Fruit fly (Drosophila melanogaster): ENCODE results near the gene Gbeta5.

Gbeta5 gene

DNA sequence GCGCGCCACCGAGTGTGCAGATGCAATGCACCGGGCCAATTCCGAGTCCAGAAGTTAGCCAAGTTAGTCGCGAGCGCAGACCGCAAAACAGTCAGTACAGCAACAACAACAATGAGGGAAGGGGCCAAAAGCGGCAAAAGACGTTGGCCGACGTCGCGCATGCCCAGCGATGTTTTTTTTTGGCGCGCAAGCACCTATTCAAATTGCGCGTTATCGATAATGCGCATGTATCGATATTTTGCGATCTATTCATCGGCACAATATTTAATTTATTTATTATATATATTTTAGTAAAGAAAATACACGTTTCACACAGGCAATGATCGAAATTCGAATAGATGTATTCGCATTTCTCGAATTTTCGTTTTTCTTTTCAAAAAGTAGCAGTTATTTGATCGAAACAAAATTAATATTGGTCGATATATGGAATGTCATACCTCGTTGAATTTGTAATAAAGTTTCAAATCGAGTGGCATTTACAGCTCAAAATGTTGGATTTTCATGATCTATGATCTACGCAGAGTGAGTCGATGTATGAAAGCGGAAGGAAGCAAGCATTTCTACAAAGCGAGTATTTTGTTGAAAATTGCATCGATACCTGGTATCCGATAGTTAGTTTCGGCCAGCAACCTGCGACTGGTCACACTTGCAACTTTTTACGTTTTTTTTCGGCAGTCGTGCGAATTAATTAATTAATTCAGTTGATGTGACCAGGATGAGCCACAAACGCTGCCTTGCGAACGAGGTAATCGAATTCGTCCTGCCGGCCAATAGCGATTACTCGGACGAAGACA is 22.7 kb downstream of the Gbeta5 start, which contains the start of gene CG2116 (continued):
- TF ChIP-seq Hr3 (GFP tag; optimal IDR thresholded peaks at IDR 0.05) = no peak
- TF ChIP-seq CG17829 (tag; optimal IDR thresholded peaks at IDR 0.05) = peak; percentile 3
- no peak for TF ChIP-seq mam (GFP tag; optimal IDR thresholded peaks at IDR 0.05)
- no peak for TF ChIP-seq CG12744 (GFP tag; optimal IDR thresholded peaks at IDR 0.05)
- TF ChIP-seq slou (GFP tag; optimal IDR thresholded peaks at IDR 0.05) = no peak
- TF ChIP-seq zen2 (GFP tag; IDR thresholded peaks at IDR 0.05; ENCODE audit: partially characterized antibody) = peak; percentile 52; the same call in 1 of the 3 replicates
- peak in 1 of 3 experiments; percentile 6 for TF ChIP-seq lola (GFP tag; optimal IDR thresholded peaks at IDR 0.05)
- TF ChIP-seq E2f2 (GFP tag; IDR thresholded peaks at IDR 0.05) = peak; percentile 84
- peak; percentile 18 for TF ChIP-seq stwl (tag; optimal IDR thresholded peaks at IDR 0.05)
- TF ChIP-seq CG18599 (GFP tag; optimal IDR thresholded peaks at IDR 0.05) = no peak
- no peak for TF ChIP-seq Nf-YB (GFP tag; optimal IDR thresholded peaks at IDR 0.05)
- TF ChIP-seq Rx (GFP tag; IDR thresholded peaks at IDR 0.05) = no peak
- TF ChIP-seq fd96Cb (tag; optimal IDR thresholded peaks at IDR 0.05) = no peak
- no peak for TF ChIP-seq Dbx (GFP tag; IDR thresholded peaks at IDR 0.05)
- no peak for TF ChIP-seq kni (GFP tag; optimal IDR thresholded peaks at IDR 0.05)
- no peak for TF ChIP-seq ATbp (GFP tag; optimal IDR thresholded peaks at IDR 0.05)
- TF ChIP-seq inv (GFP tag; IDR thresholded peaks at IDR 0.05; ENCODE audit: partially characterized antibody) = peak; percentile 59; the same call in 1 of the 2 replicates
- TF ChIP-seq PHDP (tag; optimal IDR thresholded peaks at IDR 0.05) = no peak
- peak; percentile 13 for TF ChIP-seq CoRest (tag; optimal IDR thresholded peaks at IDR 0.05)
- TF ChIP-seq CG6654 (GFP tag; optimal IDR thresholded peaks at IDR 0.05) = no peak
- no peak for TF ChIP-seq repo (GFP tag; optimal IDR thresholded peaks at IDR 0.05)
- TF ChIP-seq CG7839 (tag; optimal IDR thresholded peaks at IDR 0.05) = no peak
- TF ChIP-seq caup (GFP tag; optimal IDR thresholded peaks at IDR 0.05; ENCODE audit: severe bottlenecking) = no peak
- TF ChIP-seq CG6791 (GFP tag; IDR thresholded peaks at IDR 0.05; ENCODE audit: partially characterized antibody) = peak; percentile 64
- no peak for TF ChIP-seq HmgZ (tag; optimal IDR thresholded peaks at IDR 0.05)
- TF ChIP-seq CG6765 (GFP tag; optimal IDR thresholded peaks at IDR 0.05) = no peak
- TF ChIP-seq vnd (GFP tag; IDR thresholded peaks at IDR 0.05; ENCODE audit: partially characterized antibody) = peak; percentile 72
- TF ChIP-seq twi (tag; optimal IDR thresholded peaks at IDR 0.05) = no peak
- TF ChIP-seq CG12942 (GFP tag; optimal IDR thresholded peaks at IDR 0.05) = no peak
- TF ChIP-seq cas (GFP tag; IDR thresholded peaks at IDR 0.05) = no peak
- TF ChIP-seq fru (optimal IDR thresholded peaks at IDR 0.05) = no peak
- TF ChIP-seq hb (GFP tag; IDR thresholded peaks at IDR 0.05; ENCODE audit: partially characterized antibody) = no peak
- TF ChIP-seq NC2α (GFP tag; optimal IDR thresholded peaks at IDR 0.05) = no peak
- TF ChIP-seq Mad (GFP tag; optimal IDR thresholded peaks at IDR 0.05) = no peak
- no peak for TF ChIP-seq jigr1 (GFP tag; IDR thresholded peaks at IDR 0.05)
- TF ChIP-seq MBD-R2 (GFP tag; IDR thresholded peaks at IDR 0.05) = peak; percentile 47
- TF ChIP-seq seq (GFP tag; IDR thresholded peaks at IDR 0.05) = no peak
- TF ChIP-seq ap (GFP tag; IDR thresholded peaks at IDR 0.05) = no peak
- TF ChIP-seq exex (tag; optimal IDR thresholded peaks at IDR 0.05) = no peak
- no peak for TF ChIP-seq CG18476 (GFP tag; optimal IDR thresholded peaks at IDR 0.05)
- TF ChIP-seq Dref (GFP tag; IDR thresholded peaks at IDR 0.05) = peak; percentile 59
- TF ChIP-seq Hmr (GFP tag; optimal IDR thresholded peaks at IDR 0.05) = no peak
- no peak for TF ChIP-seq CG30431 (GFP tag; optimal IDR thresholded peaks at IDR 0.05)
- TF ChIP-seq CG14965 (GFP tag; optimal IDR thresholded peaks at IDR 0.05; ENCODE audit: borderline replicate concordance) = no peak
- no peak for TF ChIP-seq Ssrp (tag; optimal IDR thresholded peaks at IDR 0.05)
- no peak for TF ChIP-seq dati (GFP tag; IDR thresholded peaks at IDR 0.05)
- TF ChIP-seq slp2 (GFP tag; optimal IDR thresholded peaks at IDR 0.05) = no peak
- no peak for TF ChIP-seq CG4730 (GFP tag; IDR thresholded peaks at IDR 0.05)
- TF ChIP-seq CG11093 (GFP tag; IDR thresholded peaks at IDR 0.05) = no peak

All from whole organism, embryonic.